Worm (Caenorhabditis elegans) whole organism, young adult: ENCODE measurements around the gene B0496.11.

Experiments used
- B0336.3 ChIP-seq: fragments of 200-800 bp; sonication (Bioruptor generic); IDR thresholded peaks from 2 replicates; pipeline ENCODE4 v1.3.6; 2022; ENCODE audit warnings: missing genetic modification characterization, missing compliant biosample characterization
- C17E4.6 ChIP-seq: fragments of 200-800 bp; sonication (Bioruptor generic); IDR thresholded peaks from 2 replicates; pipeline ENCODE4 v1.3.6; 2022; ENCODE audit warnings: missing genetic modification reagents, missing genetic modification characterization, missing compliant biosample characterization
- D2030.7 ChIP-seq: fragments of 200-800 bp; sonication (Bioruptor generic); IDR thresholded peaks from 2 replicates; pipeline ENCODE4 v1.3.6; 2022; ENCODE audit warnings: missing genetic modification reagents, missing genetic modification characterization, missing compliant biosample characterization
- F23B12.7 ChIP-seq: sonication (generic microtip); optimal IDR thresholded peaks from 2 replicates; lab custom pipeline; 2017; ENCODE audit warnings: missing genetic modification characterization, mild to moderate bottlenecking, missing compliant biosample characterization, antibody characterized with exemption, moderate library complexity; ENCODE audit not compliant: insufficient read depth
- F49E8.2 ChIP-seq: sonication (generic microtip); optimal IDR thresholded peaks from 3 replicates; lab custom pipeline; 2017; ENCODE audit warnings: missing genetic modification characterization, mild to moderate bottlenecking, missing compliant biosample characterization, antibody characterized with exemption, moderate library complexity; ENCODE audit not compliant: insufficient read depth
- F55B11.4 ChIP-seq: sonication (generic microtip); optimal IDR thresholded peaks from 2 replicates; lab custom pipeline; 2016; ENCODE audit warnings: missing compliant biosample characterization, missing genetic modification characterization, borderline replicate concordance; ENCODE audit not compliant: insufficient read depth
- Y53F4B.3 ChIP-seq: fragments of 200-800 bp; sonication (Bioruptor generic); IDR thresholded peaks from 2 replicates; pipeline ENCODE4 v1.3.6; 2022; ENCODE audit warnings: missing genetic modification reagents, missing genetic modification characterization, missing compliant biosample characterization
- Y79H2A.3 ChIP-seq: fragments of 200-800 bp; sonication (Bioruptor generic); conservative IDR thresholded peaks from 2 replicates; pipeline ENCODE4 v1.3.6; 2022; ENCODE audit warnings: missing genetic modification reagents, missing genetic modification characterization, missing compliant biosample characterization
- attf-3 ChIP-seq: fragments of 200-800 bp; sonication (Bioruptor generic); conservative IDR thresholded peaks from 2 replicates; pipeline ENCODE4 v1.3.6; 2022; ENCODE audit warnings: missing genetic modification reagents, missing genetic modification characterization, missing compliant biosample characterization
- attf-6 ChIP-seq: fragments of 200-800 bp; sonication (Bioruptor generic); IDR thresholded peaks from 2 replicates; pipeline ENCODE4 v1.3.6; 2022; ENCODE audit warnings: missing genetic modification reagents, missing genetic modification characterization, missing compliant biosample characterization
- cebp-1 ChIP-seq, 2 experiments: fragments of 200-800 bp in 1 of 2; sonication (Bioruptor generic) in 1 of 2; sonication (generic microtip) in 1 of 2; IDR thresholded peaks in 1 of 2; optimal IDR thresholded peaks in 1 of 2; 2 replicates each; pipeline versions ENCODE4 v1.3.6 to Lab custom; 2017 to 2022; ENCODE audit warnings: missing compliant biosample characterization in 2 of 2, missing genetic modification characterization in 2 of 2, mild to moderate bottlenecking in 1 of 2, missing genetic modification reagents in 1 of 2, moderate library complexity in 1 of 2
- ceh-40 ChIP-seq: fragments of 200-800 bp; sonication (Bioruptor generic); IDR thresholded peaks from 2 replicates; pipeline ENCODE4 v1.3.6; 2022; ENCODE audit warnings: missing genetic modification characterization, missing compliant biosample characterization
- ceh-79 ChIP-seq: sonication (generic microtip); optimal IDR thresholded peaks from 2 replicates; lab custom pipeline; 2017; ENCODE audit warnings: mild to moderate bottlenecking, missing genetic modification characterization, missing compliant biosample characterization
- ceh-91 ChIP-seq: fragments of 200-800 bp; sonication (Bioruptor generic); IDR thresholded peaks from 2 replicates; pipeline ENCODE4 v1.3.6; 2022; ENCODE audit warnings: missing genetic modification reagents, missing genetic modification characterization, missing compliant biosample characterization
- die-1 ChIP-seq: sonication (generic microtip); optimal IDR thresholded peaks from 2 replicates; lab custom pipeline; 2016; ENCODE audit warnings: missing genotype, mild to moderate bottlenecking, missing genetic modification characterization, missing compliant biosample characterization
- efl-1 ChIP-seq: fragments of 150-350 bp; optimal IDR thresholded peaks from 2 replicates; lab custom pipeline; 2014; ENCODE audit warnings: missing biosample characterization, missing genetic modification reagents, missing genetic modification characterization
- egrh-3 ChIP-seq: fragments of 200-800 bp; sonication (Bioruptor generic); IDR thresholded peaks from 2 replicates; pipeline ENCODE4 v1.3.6; 2022; ENCODE audit warnings: missing genetic modification reagents, missing genetic modification characterization, missing compliant biosample characterization
- fkh-3 ChIP-seq: sonication (generic microtip); optimal IDR thresholded peaks from 2 replicates; lab custom pipeline; 2016; ENCODE audit warnings: mild to moderate bottlenecking, missing genetic modification characterization, missing compliant biosample characterization
- hlh-12 ChIP-seq: sonication (generic microtip); optimal IDR thresholded peaks from 2 replicates; lab custom pipeline; 2016; ENCODE audit warnings: missing genetic modification characterization, missing compliant biosample characterization
- hmg-20 ChIP-seq: fragments of 200-800 bp; sonication (Bioruptor generic); IDR thresholded peaks from 2 replicates; pipeline ENCODE4 v1.3.6; 2022; ENCODE audit warnings: missing genetic modification reagents, missing genetic modification characterization, missing compliant biosample characterization
- let-607 ChIP-seq, 2 experiments: fragments of 200-800 bp in 1 of 2; sonication (Bioruptor generic) in 1 of 2; sonication (generic microtip) in 1 of 2; optimal IDR thresholded peaks; 2 replicates each; lab custom pipeline; 2016 to 2018; ENCODE audit warnings: mild to moderate bottlenecking in 2 of 2, missing compliant biosample characterization in 2 of 2, missing genetic modification characterization in 2 of 2, moderate library complexity in 2 of 2, missing genotype in 1 of 2
- lin-26 ChIP-seq: fragments of 200-800 bp; sonication (Bioruptor generic); IDR thresholded peaks from 2 replicates; pipeline ENCODE4 v1.3.6; 2022; ENCODE audit warnings: missing genetic modification reagents, missing genetic modification characterization, missing compliant biosample characterization
- lsl-1 ChIP-seq: fragments of 200-800 bp; sonication (Bioruptor generic); optimal IDR thresholded peaks from 2 replicates; lab custom pipeline; 2018; ENCODE audit warnings: mild to moderate bottlenecking, missing genetic modification characterization, moderate library complexity, missing compliant biosample characterization
- madf-10 ChIP-seq: sonication (generic microtip); optimal IDR thresholded peaks from 2 replicates; lab custom pipeline; 2016; ENCODE audit warnings: mild to moderate bottlenecking, missing genetic modification characterization, missing compliant biosample characterization
- madf-6 ChIP-seq: fragments of 200-800 bp; sonication (Bioruptor generic); IDR thresholded peaks from 2 replicates; pipeline ENCODE4 v1.3.6; 2022; ENCODE audit warnings: missing genetic modification reagents, missing genetic modification characterization, missing compliant biosample characterization
- nfya-2 ChIP-seq: fragments of 200-800 bp; sonication (Bioruptor generic); IDR thresholded peaks from 2 replicates; pipeline ENCODE4 v1.3.6; 2022; ENCODE audit warnings: missing genetic modification reagents, missing genetic modification characterization, missing compliant biosample characterization
- nhr-120 ChIP-seq: fragments of 200-800 bp; sonication (Bioruptor generic); IDR thresholded peaks from 2 replicates; pipeline ENCODE4 v1.3.6; 2022; ENCODE audit warnings: missing genetic modification characterization, missing compliant biosample characterization
- nhr-27 ChIP-seq: fragments of 200-800 bp; sonication (Bioruptor generic); optimal IDR thresholded peaks from 2 replicates; lab custom pipeline; 2018; ENCODE audit warnings: mild to moderate bottlenecking, missing genetic modification characterization, moderate library complexity, missing compliant biosample characterization
- nhr-80 ChIP-seq: sonication (generic microtip); optimal IDR thresholded peaks from 2 replicates; lab custom pipeline; 2016; ENCODE audit warnings: missing genetic modification characterization, missing compliant biosample characterization
- pbrm-1 ChIP-seq: fragments of 200-800 bp; sonication (Bioruptor generic); IDR thresholded peaks from 2 replicates; pipeline ENCODE4 v1.3.6; 2022; ENCODE audit warnings: missing genetic modification reagents, missing genetic modification characterization, missing compliant biosample characterization
- pha-4 ChIP-seq: fragments of 150-350 bp; sonication (generic microtip); optimal IDR thresholded peaks from 2 replicates; lab custom pipeline; 2014; ENCODE audit warnings: missing biosample characterization, missing genetic modification reagents, missing genetic modification characterization
- rpc-1 ChIP-seq, 2 experiments: fragments of 150-350 bp in 1 of 2; sonication (generic microtip) in 1 of 2; optimal IDR thresholded peaks; 2 replicates each; lab custom pipeline; 2014 to 2018; ENCODE audit warnings: missing biosample characterization in 1 of 2, missing genetic modification characterization in 1 of 2, missing genetic modification reagents in 1 of 2, missing genotype in 1 of 2
- snpc-1.1 ChIP-seq: sonication (generic microtip); optimal IDR thresholded peaks from 2 replicates; lab custom pipeline; 2017; ENCODE audit warnings: missing genetic modification characterization, mild to moderate bottlenecking, missing compliant biosample characterization, antibody characterized with exemption, moderate library complexity, missing genotype, missing genetic modification reagents; ENCODE audit not compliant: insufficient read depth
- snpc-1.3 ChIP-seq: sonication (generic microtip); optimal IDR thresholded peaks from 2 replicates; lab custom pipeline; 2017; ENCODE audit warnings: missing genetic modification characterization, mild to moderate bottlenecking, missing compliant biosample characterization, antibody characterized with exemption, moderate library complexity, missing genotype, missing genetic modification reagents; ENCODE audit not compliant: insufficient read depth
- snpc-4 ChIP-seq, 5 experiments: fragments of 150-350 bp in 1 of 5; sonication (generic microtip) in 4 of 5; optimal IDR thresholded peaks; 2 replicates each; lab custom pipeline; 2014 to 2018; ENCODE audit warnings: missing genetic modification characterization in 5 of 5, missing biosample characterization in 3 of 5, antibody characterized with exemption in 2 of 5, mild to moderate bottlenecking in 2 of 5, missing compliant biosample characterization in 2 of 5, missing genotype in 2 of 5, moderate library complexity in 2 of 5, missing genetic modification reagents in 1 of 5
- tlf-1 ChIP-seq: fragments of 200-800 bp; sonication (Bioruptor generic); optimal IDR thresholded peaks from 2 replicates; lab custom pipeline; 2018; ENCODE audit warnings: mild to moderate bottlenecking, missing genetic modification characterization, missing compliant biosample characterization
- ztf-22 ChIP-seq: fragments of 200-800 bp; sonication (Bioruptor generic); optimal IDR thresholded peaks from 2 replicates; lab custom pipeline; 2018; ENCODE audit warnings: mild to moderate bottlenecking, missing genetic modification characterization, moderate library complexity, missing compliant biosample characterization

B0496.11 gene

ce11 chrIV:7453661-7454159 is 20.0 kb upstream of the B0496.11 start:
- TF ChIP-seq attf-3, result no peak
- TF ChIP-seq cebp-1 (GFP tag; IDR thresholded peaks at IDR 0.05; lab: Robert Waterston, UW), result no peak
- TF ChIP-seq cebp-1 (tag; optimal IDR thresholded peaks at IDR 0.05; lab: Kevin White, UChicago), result no peak
- no peak for TF ChIP-seq die-1 (tag; lab: Kevin White, UChicago)
- no peak for TF ChIP-seq ceh-79 (tag; lab: Kevin White, UChicago)
- no peak for TF ChIP-seq lsl-1 (GFP tag; lab: Kevin White, UChicago)
- TF ChIP-seq F55B11.4 (tag; lab: Kevin White, UChicago), result no peak
- no peak for TF ChIP-seq nhr-27 (tag; lab: Kevin White, UChicago)
- TF ChIP-seq ceh-91 (GFP tag; lab: Robert Waterston, UW), result no peak
- TF ChIP-seq tlf-1 (GFP tag; lab: Kevin White, UChicago), result no peak
- TF ChIP-seq nhr-80 (tag; lab: Kevin White, UChicago), result no peak
- TF ChIP-seq efl-1 (GFP tag; lab: Kevin White, UChicago), result no peak
- no peak for TF ChIP-seq snpc-1.1 (tag; lab: Kevin White, UChicago)
- no peak for TF ChIP-seq hlh-12
- no peak for TF ChIP-seq fkh-3 (tag; lab: Kevin White, UChicago)
- TF ChIP-seq nhr-120 (GFP tag; lab: Robert Waterston, UW), result no peak
- TF ChIP-seq egrh-3, result no peak

- no peak for TF ChIP-seq D2030.7
- TF ChIP-seq B0336.3 (GFP tag; lab: Robert Waterston, UW), result no peak
- no peak for TF ChIP-seq Y53F4B.3
- no peak for TF ChIP-seq pha-4 (tag; lab: Kevin White, UChicago)
- TF ChIP-seq pbrm-1 (GFP tag; lab: Robert Waterston, UW), result no peak
- no peak for TF ChIP-seq F55B11.4 (tag; lab: Kevin White, UChicago)
- no peak for TF ChIP-seq rpc-1 (optimal IDR thresholded peaks at IDR 0.05; lab: Kevin White, UChicago)
- no peak for TF ChIP-seq rpc-1 (tag; optimal IDR thresholded peaks at IDR 0.05; lab: Kevin White, UChicago)
- no peak for TF ChIP-seq let-607 (tag; optimal IDR thresholded peaks at IDR 0.05; lab: Kevin White, UChicago)
- no peak for TF ChIP-seq madf-10
These were observed 17.6 kb upstream of the B0496.11 start, which contains the start of gene tes-1 for ce11 chrIV:7451345-7451744. TSS of gene tes-1 (minus strand) at chrIV:7451445.

- TF ChIP-seq F23B12.7 (no peak), C17E4.6 (GFP tag; lab: Robert Waterston, UW) (no peak), attf-6 (GFP tag; lab: Robert Waterston, UW) (no peak), Y79H2A.3 (GFP tag; lab: Robert Waterston, UW) (no peak), madf-6 (GFP tag; lab: Robert Waterston, UW) (no peak)
These were observed 13.8 kb upstream of the B0496.11 start, which contains the start of gene B0496.2 for ce11 chrIV:7447556-7447955. TSS of gene B0496.2 (plus strand) at chrIV:7447856.

- TF ChIP-seq ceh-79 (tag; lab: Kevin White, UChicago), result no peak
- TF ChIP-seq let-607 (tag; optimal IDR thresholded peaks at IDR 0.05; lab: Kevin White, UChicago), result no peak
- TF ChIP-seq nfya-2 (GFP tag; lab: Robert Waterston, UW), result no peak
- TF ChIP-seq ceh-40 (GFP tag; lab: Robert Waterston, UW), result no peak
- no peak for TF ChIP-seq F49E8.2 (tag; lab: Kevin White, UChicago)
- TF ChIP-seq egrh-3, result no peak
- TF ChIP-seq F23B12.7, result no peak
- TF ChIP-seq rpc-1 (optimal IDR thresholded peaks at IDR 0.05; lab: Kevin White, UChicago), result no peak
- TF ChIP-seq rpc-1 (tag; optimal IDR thresholded peaks at IDR 0.05; lab: Kevin White, UChicago), result no peak
- TF ChIP-seq hmg-20 (GFP tag; lab: Robert Waterston, UW), result no peak
- TF ChIP-seq lin-26 (GFP tag; lab: Robert Waterston, UW), result no peak
- no peak for TF ChIP-seq snpc-4 (GFP tag; optimal IDR thresholded peaks at IDR 0.05; lab: Kevin White, UChicago)
- no peak for TF ChIP-seq snpc-4 (tag; optimal IDR thresholded peaks at IDR 0.05; lab: Kevin White, UChicago)
- TF ChIP-seq ztf-22 (GFP tag; lab: Kevin White, UChicago), result no peak
- TF ChIP-seq snpc-1.3 (tag; lab: Kevin White, UChicago), result no peak
- TF ChIP-seq, all 124 proteins: peak for 0
These were observed 12.2 kb upstream of the B0496.11 start, which contains the start of gene B0496.1 for ce11 chrIV:7445995-7446394. TSS of gene B0496.1 (plus strand) at chrIV:7446295.
